Worm (Caenorhabditis elegans) whole organism, young adult: Measurements from ENCODE around the gene srsx-18.

Source experiments
- F33H1.4 ChIP-seq: fragments of 200-800 bp; sonication (Bioruptor generic); IDR thresholded peaks from 2 replicates; pipeline ENCODE4 v1.3.6; 2022; ENCODE audit warnings: missing genetic modification reagents, missing genetic modification characterization, missing compliant biosample characterization
- ceh-79 ChIP-seq: sonication (generic microtip); optimal IDR thresholded peaks from 2 replicates; lab custom pipeline; 2017; ENCODE audit warnings: mild to moderate bottlenecking, missing genetic modification characterization, missing compliant biosample characterization
- him-1 ChIP-seq: sonication (generic microtip); optimal IDR thresholded peaks from 2 replicates; lab custom pipeline; 2016; ENCODE audit warnings: missing genotype, missing genetic modification reagents, missing genetic modification characterization, missing compliant biosample characterization
- lsy-27 ChIP-seq: sonication (generic microtip); optimal IDR thresholded peaks from 2 replicates; lab custom pipeline; 2017; ENCODE audit warnings: missing genetic modification characterization, mild to moderate bottlenecking, missing compliant biosample characterization, antibody characterized with exemption, missing genotype, borderline replicate concordance; ENCODE audit not compliant: insufficient read depth
- nfya-1 ChIP-seq: sonication (generic microtip); optimal IDR thresholded peaks from 2 replicates; lab custom pipeline; 2017; ENCODE audit warnings: antibody characterized with exemption, missing compliant biosample characterization, missing genetic modification characterization, borderline replicate concordance; ENCODE audit not compliant: insufficient read depth
- pha-4 ChIP-seq: fragments of 150-350 bp; sonication (generic microtip); optimal IDR thresholded peaks from 2 replicates; lab custom pipeline; 2014; ENCODE audit warnings: missing biosample characterization, missing genetic modification reagents, missing genetic modification characterization
- snpc-4 ChIP-seq, 5 experiments: fragments of 150-350 bp in 1 of 5; sonication (generic microtip) in 4 of 5; optimal IDR thresholded peaks; 2 replicates each; lab custom pipeline; 2014 to 2018; ENCODE audit warnings: missing genetic modification characterization in 5 of 5, missing biosample characterization in 3 of 5, antibody characterized with exemption in 2 of 5, mild to moderate bottlenecking in 2 of 5, missing compliant biosample characterization in 2 of 5, missing genotype in 2 of 5, moderate library complexity in 2 of 5, missing genetic modification reagents in 1 of 5
- tbx-9 ChIP-seq: sonication (generic microtip); optimal IDR thresholded peaks from 2 replicates; lab custom pipeline; 2016; ENCODE audit warnings: borderline replicate concordance, missing genetic modification characterization, inconsistent platforms, missing compliant biosample characterization

DNA sequence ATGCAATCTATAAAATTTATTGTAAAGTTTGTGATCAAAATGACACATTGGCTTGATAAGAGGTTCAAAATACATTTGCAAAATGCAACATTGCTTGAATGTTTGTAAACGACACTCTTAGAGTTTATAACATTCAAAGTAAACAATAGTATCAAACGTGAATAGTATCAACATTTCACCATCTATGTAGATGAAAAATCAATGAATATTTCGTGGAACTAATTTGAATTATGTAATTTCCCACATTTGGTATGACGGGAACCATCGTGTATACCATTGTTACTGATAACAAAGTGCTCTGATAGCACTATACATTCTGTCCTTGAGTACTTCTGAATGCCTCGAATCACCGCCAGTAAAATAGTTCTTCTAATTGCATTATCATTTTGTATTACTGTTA lies 8.3 kb downstream of the srsx-18 start, which contains the start of gene galt-1:
- TF ChIP-seq tbx-9 (tag; lab: Kevin White, UChicago) = no peak
- TF ChIP-seq ceh-79 (tag; lab: Kevin White, UChicago) = no peak
- TF ChIP-seq pha-4 = no peak
- no peak for TF ChIP-seq nfya-1 (tag; lab: Kevin White, UChicago)
- TF ChIP-seq snpc-4 (GFP tag; optimal IDR thresholded peaks at IDR 0.05; lab: Kevin White, UChicago) = no peak
- TF ChIP-seq snpc-4 (tag; optimal IDR thresholded peaks at IDR 0.05; lab: Kevin White, UChicago) = no peak
- TF ChIP-seq lsy-27 (tag; lab: Kevin White, UChicago) = no peak
- TF ChIP-seq F33H1.4 (GFP tag; lab: Robert Waterston, UW) = no peak
- TF ChIP-seq him-1 (tag; lab: Kevin White, UChicago) = no peak
